Fruit fly (Drosophila melanogaster): ENCODE data around the gene jumu.

The jumu gene

DNA sequence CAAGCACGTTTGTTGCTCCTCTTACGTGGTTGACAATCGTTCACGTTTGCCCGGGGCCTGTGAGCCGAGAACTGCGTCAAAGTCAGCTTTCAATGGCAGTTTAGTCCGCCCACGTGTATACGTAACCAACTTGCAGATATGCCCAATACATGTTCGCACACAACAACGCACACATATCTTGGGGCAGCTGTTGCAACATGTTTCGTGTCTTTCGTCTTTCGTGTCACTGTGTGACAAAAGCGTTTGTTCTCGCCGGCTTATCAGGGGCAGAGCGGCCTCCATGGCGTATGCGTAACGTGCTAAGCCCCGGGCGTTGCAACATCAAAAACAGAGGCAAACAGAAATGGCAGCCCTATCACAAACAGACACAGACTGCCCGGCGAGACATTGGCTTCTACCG lies 29.4 kb downstream of the jumu start:
- TF ChIP-seq cg (GFP tag; optimal IDR thresholded peaks at IDR 0.05) (peak; percentile 16), CG5180 (GFP tag; optimal IDR thresholded peaks at IDR 0.05) (peak; percentile 95), H15 (GFP tag; IDR thresholded peaks at IDR 0.05) (no peak), mam (GFP tag; optimal IDR thresholded peaks at IDR 0.05) (no peak), Bteb2 (GFP tag; optimal IDR thresholded peaks at IDR 0.05) (no peak), CG2120 (GFP tag; optimal IDR thresholded peaks at IDR 0.05) (no peak), cwo (GFP tag; optimal IDR thresholded peaks at IDR 0.05) (peak; percentile 58), CG8290 (GFP tag; optimal IDR thresholded peaks at IDR 0.05) (no peak), CG8290 (tag; optimal IDR thresholded peaks at IDR 0.05) (peak in 1 of 2 experiments; percentile 2), Pdp1 (GFP tag; optimal IDR thresholded peaks at IDR 0.05) (peak in 1 of 2 experiments; percentile 64), kni (GFP tag; optimal IDR thresholded peaks at IDR 0.05) (peak; percentile 38)

DNA sequence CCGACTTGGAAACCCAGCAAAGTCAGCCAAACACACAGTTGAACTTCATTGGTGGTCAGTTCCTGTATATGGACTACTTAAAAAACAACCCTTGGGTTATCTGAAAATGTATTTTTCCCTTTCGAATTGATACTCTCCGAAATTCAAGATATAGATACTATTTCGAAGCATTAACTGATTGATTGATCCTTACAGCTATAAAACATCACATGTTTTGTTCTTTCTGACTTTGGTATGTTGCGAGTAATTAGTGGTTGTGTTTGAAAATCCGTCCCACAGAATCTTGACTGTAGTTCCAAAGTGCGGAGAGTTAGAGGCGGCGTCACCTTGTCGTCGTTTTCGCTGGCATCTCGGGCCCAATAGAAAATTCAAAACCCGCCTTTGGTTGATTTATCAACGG lies 30.0 kb downstream of the jumu start:
- peak; percentile 4 for TF ChIP-seq CG12659 (GFP tag; optimal IDR thresholded peaks at IDR 0.05)
- TF ChIP-seq grau (tag; optimal IDR thresholded peaks at IDR 0.05), result peak; percentile 86
- peak; percentile 1 for TF ChIP-seq CG11504 (tag; optimal IDR thresholded peaks at IDR 0.05)
- TF ChIP-seq lilli (GFP tag; optimal IDR thresholded peaks at IDR 0.05), result peak; percentile 19
- TF ChIP-seq CG18599 (GFP tag; optimal IDR thresholded peaks at IDR 0.05), result peak; percentile 55
- TF ChIP-seq lab (GFP tag; optimal IDR thresholded peaks at IDR 0.05), result peak; percentile 8
- TF ChIP-seq stc (GFP tag; IDR thresholded peaks at IDR 0.05), result no peak
- TF ChIP-seq Dad (GFP tag; optimal IDR thresholded peaks at IDR 0.05), result no peak
- peak; percentile 4 for TF ChIP-seq CG12155 (GFP tag; optimal IDR thresholded peaks at IDR 0.05)
- TF ChIP-seq sens (GFP tag), result peak; percentile 64
- TF ChIP-seq sug (tag; optimal IDR thresholded peaks at IDR 0.05), result peak; percentile 42
- TF ChIP-seq Oli (tag; optimal IDR thresholded peaks at IDR 0.05), result peak; percentile 3
- TF ChIP-seq CoRest (tag; optimal IDR thresholded peaks at IDR 0.05), result peak; percentile 16
- peak; percentile 21 for TF ChIP-seq fd3F (GFP tag; optimal IDR thresholded peaks at IDR 0.05)
- peak; percentile 4 for TF ChIP-seq CG12769 (tag; optimal IDR thresholded peaks at IDR 0.05)
- peak; percentile 32 for TF ChIP-seq CG3281 (GFP tag; optimal IDR thresholded peaks at IDR 0.05)
- TF ChIP-seq gem (tag; optimal IDR thresholded peaks at IDR 0.05), result peak; percentile 21
- peak; percentile 2 for TF ChIP-seq her (GFP tag; optimal IDR thresholded peaks at IDR 0.05)
- peak; percentile 11 for TF ChIP-seq cwo (GFP tag; optimal IDR thresholded peaks at IDR 0.05)
- no peak for TF ChIP-seq ken (GFP tag; IDR thresholded peaks at IDR 0.05)
- TF ChIP-seq CG2120 (GFP tag; optimal IDR thresholded peaks at IDR 0.05), result peak; percentile 70
- TF ChIP-seq CG6689 (GFP tag; IDR thresholded peaks at IDR 0.05), result no peak
- peak in 1 of 2 experiments; percentile 18 for TF ChIP-seq Hr51 (GFP tag; optimal IDR thresholded peaks at IDR 0.05)
- no peak for TF ChIP-seq Hr3 (GFP tag; optimal IDR thresholded peaks at IDR 0.05)
- no peak for TF ChIP-seq CG8290 (GFP tag; optimal IDR thresholded peaks at IDR 0.05)
- peak in 1 of 2 experiments; percentile 49 for TF ChIP-seq CG8290 (tag; optimal IDR thresholded peaks at IDR 0.05)
- TF ChIP-seq CG9876 (GFP tag; optimal IDR thresholded peaks at IDR 0.05), result no peak
- TF ChIP-seq HHEX (GFP tag; optimal IDR thresholded peaks at IDR 0.05), result peak; percentile 20
- peak; percentile 44 for TF ChIP-seq CG15269 (tag; optimal IDR thresholded peaks at IDR 0.05)
- TF ChIP-seq sd (tag; optimal IDR thresholded peaks at IDR 0.05), result peak; percentile 22
- peak; percentile 9 for TF ChIP-seq pho (GFP tag; optimal IDR thresholded peaks at IDR 0.05)
- no peak for TF ChIP-seq CG31388 (GFP tag; optimal IDR thresholded peaks at IDR 0.05)
- TF ChIP-seq chn (GFP tag; optimal IDR thresholded peaks at IDR 0.05), result no peak
